Fruit fly (Drosophila melanogaster) whole organism, embryonic: ENCODE measurements around the gene CG4960.
A peak's percentile ranks its signal among the peaks of the same experiment; 100 is the strongest.

Experiments used
- Adf1 ChIP-seq: fragments of 200-800 bp; sonication (Bioruptor generic); IDR thresholded peaks from 2 replicates; pipeline ENCODE4 v1.3.6; 2022; ENCODE audit warnings: missing biosample characterization, missing genetic modification characterization
- Atf3 ChIP-seq: fragments of 200-800 bp; sonication (Bioruptor generic); optimal IDR thresholded peaks from 3 replicates; lab custom pipeline; 2016; ENCODE audit warnings: missing biosample characterization, missing genetic modification characterization
- Atf6 ChIP-seq: fragments of 200-800 bp; sonication (Bioruptor generic); IDR thresholded peaks from 2 replicates; pipeline ENCODE4 v1.3.6; 2022; ENCODE audit warnings: missing biosample characterization, missing genetic modification characterization
- Blimp-1 ChIP-seq: fragments of 200-800 bp; sonication (Bioruptor generic); optimal IDR thresholded peaks from 3 replicates; lab custom pipeline; 2018; ENCODE audit warnings: missing biosample characterization, missing genetic modification characterization, mild to moderate bottlenecking, moderate library complexity, missing genetic modification reagents
- CG1233 ChIP-seq: fragments of 200-800 bp; sonication (Bioruptor generic); optimal IDR thresholded peaks from 4 replicates; lab custom pipeline; 2018; ENCODE audit warnings: missing biosample characterization, mild to moderate bottlenecking, missing genetic modification characterization
- CG12659 ChIP-seq: fragments of 200-800 bp; sonication (Bioruptor generic); optimal IDR thresholded peaks from 3 replicates; lab custom pipeline; 2017; ENCODE audit warnings: mild to moderate bottlenecking, missing biosample characterization, missing genetic modification reagents, missing genetic modification characterization
- CG12942 ChIP-seq: fragments of 200-800 bp; sonication (Bioruptor generic); optimal IDR thresholded peaks from 3 replicates; lab custom pipeline; 2016; ENCODE audit warnings: missing biosample characterization, missing genetic modification characterization
- CG14014 ChIP-seq: fragments of 200-800 bp; sonication (Bioruptor generic); IDR thresholded peaks from 2 replicates; pipeline ENCODE4 v1.3.6; 2022; ENCODE audit warnings: missing biosample characterization, missing genetic modification characterization
- CG15514 ChIP-seq: fragments of 200-800 bp; sonication (Bioruptor generic); optimal IDR thresholded peaks from 3 replicates; lab custom pipeline; 2017; ENCODE audit warnings: missing biosample characterization, missing genetic modification characterization, mild to moderate bottlenecking, moderate library complexity, missing genetic modification reagents
- CG2120 ChIP-seq: fragments of 200-800 bp; sonication (Bioruptor generic); optimal IDR thresholded peaks from 3 replicates; lab custom pipeline; 2016; ENCODE audit warnings: missing biosample characterization, missing genetic modification characterization
- CG3163 ChIP-seq: fragments of 200-800 bp; sonication (Bioruptor generic); optimal IDR thresholded peaks from 3 replicates; lab custom pipeline; 2016; ENCODE audit warnings: missing biosample characterization, missing genetic modification characterization
- CG4282 ChIP-seq: fragments of 200-800 bp; sonication (Bioruptor generic); optimal IDR thresholded peaks from 2 replicates; lab custom pipeline; 2016; ENCODE audit warnings: missing biosample characterization, missing genetic modification characterization
- CG9727 ChIP-seq: fragments of 200-800 bp; sonication (Bioruptor generic); optimal IDR thresholded peaks from 3 replicates; lab custom pipeline; 2017; ENCODE audit warnings: missing biosample characterization, mild to moderate bottlenecking, missing genetic modification characterization
- Dbx ChIP-seq: fragments of 200-800 bp; sonication (Bioruptor generic); IDR thresholded peaks from 3 replicates; pipeline ENCODE4 v1.3.6; 2022; ENCODE audit warnings: missing biosample characterization, missing genetic modification characterization
- Dll ChIP-seq: fragments of 200-800 bp; sonication (Bioruptor generic); IDR thresholded peaks from 4 replicates; pipeline ENCODE4 v1.3.6; 2022; ENCODE audit warnings: missing biosample characterization, missing genetic modification characterization; ENCODE audit not compliant: partially characterized antibody
- Dref ChIP-seq: fragments of 200-800 bp; sonication (Bioruptor generic); IDR thresholded peaks from 2 replicates; pipeline ENCODE4 v1.3.6; 2022; ENCODE audit warnings: missing biosample characterization, missing genetic modification characterization
- Drgx ChIP-seq: fragments of 200-800 bp; sonication (Bioruptor generic); IDR thresholded peaks from 2 replicates; pipeline ENCODE4 v1.3.6; 2022; ENCODE audit warnings: missing biosample characterization, missing genetic modification characterization
- HmgZ ChIP-seq: fragments of 200-800 bp; sonication (Bioruptor generic); optimal IDR thresholded peaks from 2 replicates; lab custom pipeline; 2018; ENCODE audit warnings: missing biosample characterization, mild to moderate bottlenecking, missing genetic modification characterization
- Hmr ChIP-seq: fragments of 200-800 bp; sonication (Bioruptor generic); optimal IDR thresholded peaks from 3 replicates; lab custom pipeline; 2017; ENCODE audit warnings: mild to moderate bottlenecking, missing biosample characterization, missing genetic modification reagents, missing genetic modification characterization
- Hr78 ChIP-seq, 2 experiments: fragments of 200-800 bp in 1 of 2; fragments of >200 bp in 1 of 2; sonication (Bioruptor generic) in 1 of 2; optimal IDR thresholded peaks; 2 replicates each; lab custom pipeline; 2017 to 2019; ENCODE audit warnings: missing biosample characterization in 2 of 2, missing genetic modification characterization in 2 of 2, mild to moderate bottlenecking in 1 of 2, moderate library complexity in 1 of 2
- Hsf ChIP-seq: fragments of 200-800 bp; sonication (Bioruptor generic); optimal IDR thresholded peaks from 3 replicates; lab custom pipeline; 2016; ENCODE audit warnings: missing biosample characterization, missing genetic modification characterization
- Jarid2 ChIP-seq: fragments of 200-800 bp; sonication (Bioruptor generic); optimal IDR thresholded peaks from 3 replicates; lab custom pipeline; 2017; ENCODE audit warnings: mild to moderate bottlenecking, missing biosample characterization, missing genetic modification reagents, missing genetic modification characterization
- Med ChIP-seq: fragments of 200-800 bp; sonication (Bioruptor generic); peaks from one replicate; lab custom pipeline; 2016; ENCODE audit warnings: missing biosample characterization, missing genetic modification characterization, mild to moderate bottlenecking, inconsistent platforms, moderate library complexity
- Nf-YA ChIP-seq: fragments of 200-800 bp; sonication (Bioruptor generic); IDR thresholded peaks from 2 replicates; pipeline ENCODE4 v1.3.6; 2022; ENCODE audit warnings: missing biosample characterization, missing genetic modification characterization
- Rfx ChIP-seq: fragments of 200-800 bp; sonication (Bioruptor generic); IDR thresholded peaks from 2 replicates; pipeline ENCODE4 v1.3.6; 2022; ENCODE audit warnings: missing biosample characterization, missing genetic modification characterization
- aop ChIP-seq: fragments of 200-800 bp; sonication (Bioruptor generic); IDR thresholded peaks from 2 replicates; pipeline ENCODE4 v1.3.6; 2022; ENCODE audit warnings: missing biosample characterization, missing genetic modification characterization
- bsh ChIP-seq, 2 experiments: fragments of 200-800 bp; sonication (Bioruptor generic); optimal IDR thresholded peaks; 2 replicates each; lab custom pipeline; 2017 to 2018; ENCODE audit warnings: mild to moderate bottlenecking in 2 of 2, missing biosample characterization in 2 of 2, missing genetic modification characterization in 2 of 2, moderate library complexity in 1 of 2
- caup ChIP-seq: fragments of 200-800 bp; sonication (Bioruptor generic); optimal IDR thresholded peaks from 3 replicates; lab custom pipeline; 2017; ENCODE audit warnings: missing biosample characterization, mild to moderate bottlenecking, missing genetic modification characterization, moderate library complexity; ENCODE audit not compliant: severe bottlenecking
- chinmo ChIP-seq: fragments of 200-800 bp; sonication (Bioruptor generic); IDR thresholded peaks from 4 replicates; pipeline ENCODE4 v1.3.6; 2022; ENCODE audit warnings: missing biosample characterization, missing genetic modification characterization; ENCODE audit not compliant: partially characterized antibody
- chm ChIP-seq: fragments of 200-800 bp; sonication (Bioruptor generic); IDR thresholded peaks from 2 replicates; pipeline ENCODE4 v1.3.6; 2022; ENCODE audit warnings: missing biosample characterization, missing genetic modification characterization
- dm ChIP-seq: fragments of 200-800 bp; sonication (Bioruptor generic); optimal IDR thresholded peaks from 3 replicates; lab custom pipeline; 2016; ENCODE audit warnings: missing biosample characterization, missing genetic modification characterization
- dmrt99B ChIP-seq: fragments of 200-800 bp; sonication (Bioruptor generic); optimal IDR thresholded peaks from 2 replicates; lab custom pipeline; 2018; ENCODE audit warnings: missing biosample characterization, mild to moderate bottlenecking, missing genetic modification characterization, moderate library complexity
- exex ChIP-seq: fragments of 200-800 bp; sonication (Bioruptor generic); optimal IDR thresholded peaks from 4 replicates; lab custom pipeline; 2018; ENCODE audit warnings: missing biosample characterization, mild to moderate bottlenecking, missing genetic modification characterization, moderate library complexity
- gro ChIP-seq: fragments of 200-800 bp; sonication (Bioruptor generic); optimal IDR thresholded peaks from 2 replicates; lab custom pipeline; 2016; ENCODE audit warnings: missing biosample characterization, missing genetic modification characterization
- jing ChIP-seq: fragments of 200-800 bp; sonication (Bioruptor generic); optimal IDR thresholded peaks from 2 replicates; lab custom pipeline; 2018; ENCODE audit warnings: missing biosample characterization, mild to moderate bottlenecking, missing genetic modification characterization
- kah ChIP-seq: fragments of 200-800 bp; sonication (Bioruptor generic); optimal IDR thresholded peaks from 2 replicates; lab custom pipeline; 2018; ENCODE audit warnings: missing biosample characterization, mild to moderate bottlenecking, missing genetic modification characterization
- lab ChIP-seq: fragments of 200-800 bp; sonication (Bioruptor generic); optimal IDR thresholded peaks from 3 replicates; lab custom pipeline; 2017; ENCODE audit warnings: missing biosample characterization, missing genetic modification characterization, mild to moderate bottlenecking, moderate library complexity, missing genetic modification reagents
- mirr ChIP-seq: fragments of 200-800 bp; sonication (Bioruptor generic); optimal IDR thresholded peaks from 3 replicates; lab custom pipeline; 2018; ENCODE audit warnings: missing biosample characterization, mild to moderate bottlenecking, missing genetic modification characterization
- pros ChIP-seq: fragments of 200-800 bp; sonication (Bioruptor generic); optimal IDR thresholded peaks from 3 replicates; lab custom pipeline; 2019; ENCODE audit warnings: missing biosample characterization, mild to moderate bottlenecking, missing genetic modification characterization, moderate library complexity
- sd ChIP-seq: fragments of 200-800 bp; sonication (Bioruptor generic); optimal IDR thresholded peaks from 3 replicates; lab custom pipeline; 2018; ENCODE audit warnings: missing biosample characterization, mild to moderate bottlenecking, missing genetic modification characterization, moderate library complexity
- sens ChIP-seq: fragments of 200-800 bp; sonication (Bioruptor generic); peaks from one replicate; lab custom pipeline; 2016; ENCODE audit warnings: missing biosample characterization, missing genetic modification characterization
- shn ChIP-seq: fragments of 200-800 bp; sonication (Bioruptor generic); optimal IDR thresholded peaks from 3 replicates; lab custom pipeline; 2016; ENCODE audit warnings: missing biosample characterization, missing genetic modification characterization
- sima ChIP-seq: fragments of 200-800 bp; sonication (Bioruptor generic); optimal IDR thresholded peaks from 2 replicates; lab custom pipeline; 2016; ENCODE audit warnings: missing biosample characterization, missing genetic modification characterization
- sob ChIP-seq: fragments of 200-800 bp; sonication (Bioruptor generic); IDR thresholded peaks from 2 replicates; pipeline ENCODE4 v1.3.6; 2022; ENCODE audit warnings: missing biosample characterization, missing genetic modification characterization
- sug ChIP-seq: fragments of 200-800 bp; optimal IDR thresholded peaks from 2 replicates; lab custom pipeline; 2019; ENCODE audit warnings: missing biosample characterization, mild to moderate bottlenecking, missing genetic modification characterization, moderate library complexity
- tgo ChIP-seq: fragments of 200-800 bp; sonication (Bioruptor generic); IDR thresholded peaks from 3 replicates; pipeline ENCODE4 v1.3.6; 2022; ENCODE audit warnings: missing biosample characterization, missing genetic modification characterization
- unc-4 ChIP-seq: fragments of 200-800 bp; sonication (Bioruptor generic); IDR thresholded peaks from 2 replicates; pipeline ENCODE4 v1.3.6; 2022; ENCODE audit warnings: missing biosample characterization, missing genetic modification characterization; ENCODE audit not compliant: partially characterized antibody
- vvl ChIP-seq: fragments of 200-800 bp; sonication (Bioruptor generic); IDR thresholded peaks from 2 replicates; pipeline ENCODE4 v1.3.6; 2022; ENCODE audit warnings: missing biosample characterization, missing genetic modification characterization
- zen2 ChIP-seq: fragments of 200-800 bp; sonication (Bioruptor generic); IDR thresholded peaks from 3 replicates; pipeline ENCODE4 v1.3.6; 2022; ENCODE audit warnings: missing biosample characterization, missing genetic modification characterization; ENCODE audit not compliant: partially characterized antibody

Gene CG4960

dm6 chr3R:25740348-25740751 is 46.7 kb downstream of the CG4960 start, which contains the start of gene LpR2 (continued):
- TF ChIP-seq Rfx (peak; percentile 44; the same call in 1 of the 2 replicates), CG4282 (GFP tag; lab: Kevin White, UChicago) (peak; percentile 8), Hmr (GFP tag; lab: Kevin White, UChicago) (peak; percentile 33), Nf-YA (peak; percentile 78; the same call in 1 of the 2 replicates), CG12659 (no peak), chm (GFP tag; lab: Robert Waterston, UW) (peak; percentile 50; the same call in 1 of the 2 replicates), Blimp-1 (GFP tag; lab: Kevin White, UChicago) (no peak), CG3163 (GFP tag; lab: Kevin White, UChicago) (peak; percentile 99), Dref (GFP tag; lab: Robert Waterston, UW) (no peak), unc-4 (peak; percentile 37; the same call in 1 of the 2 replicates), CG9727 (no peak), kah (peak; percentile 99), mirr (peak; percentile 57), sens (GFP tag; lab: Kevin White, UChicago) (no peak), CG14014 (GFP tag; lab: Robert Waterston, UW) (peak; percentile 31; the same call in 1 of the 2 replicates), CG2120 (GFP tag; lab: Kevin White, UChicago) (peak; percentile 15), sima (GFP tag; lab: Kevin White, UChicago) (no peak), sug (peak; percentile 66), pros (GFP tag; lab: Kevin White, UChicago) (peak; percentile 40), Jarid2 (GFP tag; lab: Kevin White, UChicago) (peak; percentile 93), sd (tag; lab: Kevin White, UChicago) (peak; percentile 56), CG15514 (GFP tag; lab: Kevin White, UChicago) (peak; percentile 1), bsh (GFP tag; optimal IDR thresholded peaks at IDR 0.05; lab: Kevin White, UChicago) (peak in 1 of 2 experiments; percentile 1), lab (peak; percentile 52), chinmo (GFP tag; lab: Robert Waterston, UW) (peak; percentile 95), zen2 (GFP tag; lab: Robert Waterston, UW) (peak; percentile 57; the same call in 2 of the 3 replicates), dm (GFP tag; lab: Kevin White, UChicago) (peak; percentile 17), HmgZ (tag; lab: Kevin White, UChicago) (peak; percentile 42), Atf6 (GFP tag; lab: Robert Waterston, UW) (0 out of 2 replicates have a peak, but pooled peaks have one; percentile 17), Hr78 (GFP tag; optimal IDR thresholded peaks at IDR 0.05; lab: Kevin White, UChicago) (peak in 1 of 2 experiments; percentile 60), Atf3 (GFP tag; lab: Kevin White, UChicago) (no peak), shn (GFP tag; lab: Kevin White, UChicago) (peak; percentile 2), Dbx (GFP tag; lab: Robert Waterston, UW) (peak; percentile 70; the same call in 2 of the 3 replicates), tgo (GFP tag; lab: Robert Waterston, UW) (no peak), jing (peak; percentile 84), gro (peak; percentile 42), Hsf (no peak), Drgx (GFP tag; lab: Robert Waterston, UW) (peak; percentile 29; the same call in 1 of the 2 replicates), Adf1 (GFP tag; lab: Robert Waterston, UW) (peak; percentile 23), Dll (GFP tag; lab: Robert Waterston, UW) (0 out of 4 replicates have a peak, but pooled peaks have one; percentile 48), CG12942 (no peak), Med (GFP tag; lab: Kevin White, UChicago) (peak; percentile 72), vvl (0 out of 2 replicates have a peak, but pooled peaks have one; percentile 58), CG1233 (GFP tag; lab: Kevin White, UChicago) (no peak), exex (tag; lab: Kevin White, UChicago) (peak; percentile 35), aop (GFP tag; lab: Robert Waterston, UW) (0 out of 2 replicates have a peak, but pooled peaks have one; percentile 26), caup (GFP tag; lab: Kevin White, UChicago) (peak; percentile 33), dmrt99B (tag; lab: Kevin White, UChicago) (peak; percentile 6), sob (GFP tag; lab: Robert Waterston, UW) (peak; percentile 38; the same call in 1 of the 2 replicates)
